Fruit fly (Drosophila melanogaster) whole organism, embryonic: ENCODE measurements around the gene RPA1.

Experiments used
- Bdp1 ChIP-seq: fragments of 200-800 bp; sonication (Bioruptor generic); optimal IDR thresholded peaks from 3 replicates; lab custom pipeline; 2016; ENCODE audit warnings: missing biosample characterization, missing genetic modification characterization
- CG10321 ChIP-seq: fragments of 200-800 bp; sonication (Bioruptor generic); IDR thresholded peaks from 2 replicates; pipeline ENCODE4 v1.3.6; 2022; ENCODE audit warnings: missing biosample characterization, missing genetic modification characterization
- CG13624 ChIP-seq: fragments of 200-800 bp; sonication (Bioruptor generic); optimal IDR thresholded peaks from 2 replicates; lab custom pipeline; 2016; ENCODE audit warnings: missing biosample characterization, missing genetic modification characterization
- CG15514 ChIP-seq: fragments of 200-800 bp; sonication (Bioruptor generic); optimal IDR thresholded peaks from 3 replicates; lab custom pipeline; 2017; ENCODE audit warnings: missing biosample characterization, missing genetic modification characterization, mild to moderate bottlenecking, moderate library complexity, missing genetic modification reagents
- CG16815 ChIP-seq: fragments of 200-800 bp; sonication (Bioruptor generic); optimal IDR thresholded peaks from 3 replicates; lab custom pipeline; 2017; ENCODE audit warnings: missing biosample characterization, mild to moderate bottlenecking, missing genetic modification characterization
- CG17385 ChIP-seq: fragments of 200-800 bp; sonication (Bioruptor generic); optimal IDR thresholded peaks from 3 replicates; lab custom pipeline; 2018; ENCODE audit warnings: missing biosample characterization, mild to moderate bottlenecking, missing genetic modification characterization
- CG2712 ChIP-seq: fragments of 200-800 bp; optimal IDR thresholded peaks from 3 replicates; lab custom pipeline; 2019; ENCODE audit warnings: missing biosample characterization, mild to moderate bottlenecking, missing genetic modification characterization, moderate library complexity
- CG3407 ChIP-seq: fragments of 200-800 bp; sonication (Bioruptor generic); optimal IDR thresholded peaks from 2 replicates; lab custom pipeline; 2018; ENCODE audit warnings: missing biosample characterization, mild to moderate bottlenecking, missing genetic modification characterization
- CG4328 ChIP-seq: fragments of 200-800 bp; sonication (Bioruptor generic); optimal IDR thresholded peaks from 3 replicates; lab custom pipeline; 2017; ENCODE audit warnings: missing biosample characterization, missing genetic modification reagents, missing genetic modification characterization
- CG4707 ChIP-seq: fragments of 200-800 bp; sonication (Bioruptor generic); optimal IDR thresholded peaks from 2 replicates; lab custom pipeline; 2018; ENCODE audit warnings: missing biosample characterization, mild to moderate bottlenecking, missing genetic modification characterization, moderate library complexity
- CG6683 ChIP-seq: fragments of 200-800 bp; sonication (Bioruptor generic); optimal IDR thresholded peaks from 2 replicates; lab custom pipeline; 2017; ENCODE audit warnings: missing biosample characterization, mild to moderate bottlenecking, missing genetic modification characterization, missing genetic modification reagents
- CG8359 ChIP-seq: fragments of 200-800 bp; sonication (Bioruptor generic); optimal IDR thresholded peaks from 2 replicates; lab custom pipeline; 2017; ENCODE audit warnings: missing biosample characterization, mild to moderate bottlenecking, missing genetic modification characterization, borderline replicate concordance
- CG8388 ChIP-seq: fragments of 200-800 bp; sonication (Bioruptor generic); optimal IDR thresholded peaks from 2 replicates; lab custom pipeline; 2019; ENCODE audit warnings: missing biosample characterization, mild to moderate bottlenecking, missing genetic modification characterization, moderate library complexity
- CG9797 ChIP-seq: fragments of 200-800 bp; sonication (Bioruptor generic); optimal IDR thresholded peaks from 3 replicates; lab custom pipeline; 2018; ENCODE audit warnings: missing biosample characterization, mild to moderate bottlenecking, missing genetic modification characterization
- CG9932 ChIP-seq: fragments of 200-800 bp; sonication (Bioruptor generic); IDR thresholded peaks from 2 replicates; pipeline ENCODE4 v1.3.6; 2022; ENCODE audit warnings: missing biosample characterization, missing genetic modification characterization
- HLH3B ChIP-seq: fragments of 200-800 bp; sonication (Bioruptor generic); IDR thresholded peaks from 2 replicates; pipeline ENCODE4 v1.3.6; 2022; ENCODE audit warnings: missing biosample characterization, missing genetic modification characterization
- HmgD ChIP-seq: fragments of 200-800 bp; sonication (Bioruptor generic); optimal IDR thresholded peaks from 3 replicates; lab custom pipeline; 2016; ENCODE audit warnings: missing biosample characterization, missing genetic modification characterization
- Hr78 ChIP-seq, 2 experiments: fragments of 200-800 bp in 1 of 2; fragments of >200 bp in 1 of 2; sonication (Bioruptor generic) in 1 of 2; optimal IDR thresholded peaks; 2 replicates each; lab custom pipeline; 2017 to 2019; ENCODE audit warnings: missing biosample characterization in 2 of 2, missing genetic modification characterization in 2 of 2, mild to moderate bottlenecking in 1 of 2, moderate library complexity in 1 of 2
- Meics ChIP-seq: fragments of 200-800 bp; sonication (Bioruptor generic); optimal IDR thresholded peaks from 2 replicates; lab custom pipeline; 2017; ENCODE audit warnings: missing biosample characterization, mild to moderate bottlenecking, missing genetic modification characterization
- Pdp1 ChIP-seq, 2 experiments: fragments of 200-800 bp; sonication (Bioruptor generic); optimal IDR thresholded peaks; 3 replicates each; lab custom pipeline; 2016; ENCODE audit warnings: missing biosample characterization in 2 of 2, missing genetic modification characterization in 2 of 2, mild to moderate bottlenecking in 1 of 2, moderate library complexity in 1 of 2
- Xbp1 ChIP-seq: fragments of 200-800 bp; sonication (Bioruptor generic); optimal IDR thresholded peaks from 3 replicates; lab custom pipeline; 2016; ENCODE audit warnings: missing biosample characterization, mild to moderate bottlenecking, missing genetic modification characterization
- ac ChIP-seq: fragments of 200-800 bp; sonication (Bioruptor generic); optimal IDR thresholded peaks from 3 replicates; lab custom pipeline; 2017; ENCODE audit warnings: missing biosample characterization, mild to moderate bottlenecking, missing genetic modification characterization
- bigmax ChIP-seq: fragments of 200-800 bp; sonication (Bioruptor generic); optimal IDR thresholded peaks from 2 replicates; lab custom pipeline; 2018; ENCODE audit warnings: missing biosample characterization, mild to moderate bottlenecking, missing genetic modification characterization
- btn ChIP-seq: fragments of 200-800 bp; sonication (Bioruptor generic); optimal IDR thresholded peaks from 2 replicates; lab custom pipeline; 2016; ENCODE audit warnings: missing biosample characterization, missing genetic modification characterization
- caup ChIP-seq: fragments of 200-800 bp; sonication (Bioruptor generic); optimal IDR thresholded peaks from 3 replicates; lab custom pipeline; 2017; ENCODE audit warnings: missing biosample characterization, mild to moderate bottlenecking, missing genetic modification characterization, moderate library complexity; ENCODE audit not compliant: severe bottlenecking
- cwo ChIP-seq: fragments of 200-800 bp; sonication (Bioruptor generic); optimal IDR thresholded peaks from 3 replicates; lab custom pipeline; 2017; ENCODE audit warnings: missing biosample characterization, missing genetic modification characterization, mild to moderate bottlenecking, moderate library complexity, missing genetic modification reagents
- dan ChIP-seq: fragments of 200-800 bp; sonication (Bioruptor generic); IDR thresholded peaks from 2 replicates; pipeline ENCODE4 v1.3.6; 2022; ENCODE audit warnings: missing biosample characterization, missing genetic modification characterization
- danr ChIP-seq: fragments of 200-800 bp; sonication (Bioruptor generic); IDR thresholded peaks from 2 replicates; pipeline ENCODE4 v1.3.6; 2022; ENCODE audit warnings: missing biosample characterization, missing genetic modification characterization
- dati ChIP-seq: fragments of 200-800 bp; sonication (Bioruptor generic); IDR thresholded peaks from 2 replicates; pipeline ENCODE4 v1.3.6; 2022; ENCODE audit warnings: missing biosample characterization, missing genetic modification characterization
- fd102C ChIP-seq: fragments of 200-800 bp; sonication (Bioruptor generic); optimal IDR thresholded peaks from 2 replicates; lab custom pipeline; 2018; ENCODE audit warnings: missing biosample characterization, mild to moderate bottlenecking, missing genetic modification characterization, moderate library complexity
- fd96Cb ChIP-seq: fragments of 200-800 bp; sonication (Bioruptor generic); optimal IDR thresholded peaks from 2 replicates; lab custom pipeline; 2018; ENCODE audit warnings: missing biosample characterization, mild to moderate bottlenecking, missing genetic modification characterization, moderate library complexity
- ind ChIP-seq: fragments of 200-800 bp; sonication (Bioruptor generic); optimal IDR thresholded peaks from 3 replicates; lab custom pipeline; 2016; ENCODE audit warnings: missing biosample characterization, missing genetic modification characterization
- jing ChIP-seq: fragments of 200-800 bp; sonication (Bioruptor generic); optimal IDR thresholded peaks from 2 replicates; lab custom pipeline; 2018; ENCODE audit warnings: missing biosample characterization, mild to moderate bottlenecking, missing genetic modification characterization
- onecut ChIP-seq: fragments of 200-800 bp; sonication (Bioruptor generic); IDR thresholded peaks from 2 replicates; pipeline ENCODE4 v1.3.6; 2022; ENCODE audit warnings: missing biosample characterization, missing genetic modification characterization
- org-1 ChIP-seq: fragments of 200-800 bp; sonication (Bioruptor generic); optimal IDR thresholded peaks from 2 replicates; lab custom pipeline; 2017; ENCODE audit warnings: missing biosample characterization, missing genetic modification characterization
- prd ChIP-seq, 3 experiments: fragments of >200 bp in 2 of 3; fragments of 200-800 bp in 1 of 3; sonication (Bioruptor generic) in 1 of 3; optimal IDR thresholded peaks in 2 of 3; IDR thresholded peaks in 1 of 3; 2 replicates in 2 of 3; 3 replicates in 1 of 3; pipeline versions ENCODE4 v1.3.6 to Lab custom; 2017 to 2022; ENCODE audit warnings: missing biosample characterization in 1 of 3, missing genetic modification characterization in 1 of 3
- row ChIP-seq: fragments of 200-800 bp; sonication (Bioruptor generic); IDR thresholded peaks from 3 replicates; pipeline ENCODE4 v1.3.6; 2022; ENCODE audit warnings: missing biosample characterization, missing genetic modification characterization
- sob ChIP-seq: fragments of 200-800 bp; sonication (Bioruptor generic); IDR thresholded peaks from 2 replicates; pipeline ENCODE4 v1.3.6; 2022; ENCODE audit warnings: missing biosample characterization, missing genetic modification characterization
- sr ChIP-seq: fragments of 200-800 bp; sonication (Bioruptor generic); IDR thresholded peaks from 3 replicates; pipeline ENCODE4 v1.3.6; 2022; ENCODE audit warnings: missing biosample characterization, missing genetic modification characterization
- sug ChIP-seq: fragments of 200-800 bp; optimal IDR thresholded peaks from 2 replicates; lab custom pipeline; 2019; ENCODE audit warnings: missing biosample characterization, mild to moderate bottlenecking, missing genetic modification characterization, moderate library complexity
- ttk ChIP-seq: fragments of 200-800 bp; sonication (Bioruptor generic); IDR thresholded peaks from 2 replicates; pipeline ENCODE4 v2.1.2; 2022; ENCODE audit warnings: missing biosample characterization, missing genetic modification characterization
- tx ChIP-seq: fragments of 200-800 bp; sonication (Bioruptor generic); optimal IDR thresholded peaks from 2 replicates; lab custom pipeline; 2016; ENCODE audit warnings: missing biosample characterization, missing genetic modification characterization

RPA1 gene

DNA sequence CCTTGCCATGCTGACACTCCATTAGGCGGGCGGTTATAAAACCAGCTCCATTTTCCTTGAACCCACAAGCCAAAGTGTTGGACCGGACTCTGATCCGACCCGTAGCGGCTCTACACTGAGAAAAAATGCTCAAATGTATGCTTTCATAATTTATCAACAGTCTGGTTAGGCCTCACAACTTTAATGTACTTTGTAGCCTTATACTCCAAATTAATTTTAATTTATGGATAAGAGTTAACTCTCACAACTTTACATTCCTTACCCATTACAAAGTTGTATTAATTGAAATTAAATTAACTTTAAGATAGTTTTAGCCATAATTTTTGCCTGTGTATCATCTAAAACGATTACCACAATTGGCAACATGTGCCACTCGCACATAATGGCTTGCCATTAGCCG is 8.2 kb downstream of the RPA1 start (continued):
- TF ChIP-seq HLH3B (GFP tag; lab: Robert Waterston, UW) = 0 out of 2 replicates have a peak, but pooled peaks have one; percentile 25
- TF ChIP-seq CG16815 (GFP tag; lab: Kevin White, UChicago) = no peak
- TF ChIP-seq CG3407 (GFP tag; lab: Kevin White, UChicago) = no peak
- peak; percentile 12 for TF ChIP-seq CG2712
- peak; percentile 27 for TF ChIP-seq fd96Cb (tag; lab: Kevin White, UChicago)
- TF ChIP-seq CG8388 (GFP tag; lab: Kevin White, UChicago) = peak; percentile 7
- TF ChIP-seq prd (optimal IDR thresholded peaks at IDR 0.05; lab: Kevin White, UChicago) = no peak
- TF ChIP-seq prd (GFP tag; IDR thresholded peaks at IDR 0.05; lab: Robert Waterston, UW) = no peak
- no peak for TF ChIP-seq jing (GFP tag; lab: Kevin White, UChicago)
- no peak for TF ChIP-seq Bdp1 (GFP tag; lab: Kevin White, UChicago)
- TF ChIP-seq btn (GFP tag; lab: Kevin White, UChicago) = no peak
- peak; percentile 27 for TF ChIP-seq CG13624
- no peak for TF ChIP-seq CG8359
- TF ChIP-seq dati = no peak
- TF ChIP-seq cwo (GFP tag; lab: Kevin White, UChicago) = peak; percentile 41
- TF ChIP-seq fd102C (GFP tag; lab: Kevin White, UChicago) = no peak
- TF ChIP-seq CG10321 = no peak
- no peak for TF ChIP-seq ttk (GFP tag; lab: Robert Waterston, UW)
- TF ChIP-seq CG17385 (GFP tag; lab: Kevin White, UChicago) = peak; percentile 25
- peak; percentile 9 for TF ChIP-seq Xbp1 (GFP tag; lab: Kevin White, UChicago)
- peak; percentile 31 for TF ChIP-seq caup
- TF ChIP-seq ind (GFP tag; lab: Kevin White, UChicago) = peak; percentile 36
- peak; percentile 37; the same call in 2 of the 3 replicates for TF ChIP-seq row (GFP tag; lab: Robert Waterston, UW)
- peak; percentile 51 for TF ChIP-seq Meics
- no peak for TF ChIP-seq CG9797 (GFP tag; lab: Kevin White, UChicago)
- TF ChIP-seq sr = no peak
- no peak for TF ChIP-seq ac (GFP tag; lab: Kevin White, UChicago)
- no peak for TF ChIP-seq CG4328 (GFP tag; lab: Kevin White, UChicago)
- TF ChIP-seq CG6683 (GFP tag; lab: Kevin White, UChicago) = no peak
- TF ChIP-seq tx (GFP tag; lab: Kevin White, UChicago) = no peak
- no peak for TF ChIP-seq HmgD (GFP tag; lab: Kevin White, UChicago)
- no peak for TF ChIP-seq CG4707
- no peak for TF ChIP-seq sob (GFP tag; lab: Robert Waterston, UW)
- no peak for TF ChIP-seq dan (GFP tag; lab: Robert Waterston, UW)
- TF ChIP-seq danr = no peak
- no peak for TF ChIP-seq CG15514 (GFP tag; lab: Kevin White, UChicago)
- no peak for TF ChIP-seq onecut (GFP tag; lab: Robert Waterston, UW)
- peak in 1 of 2 experiments; percentile 21 for TF ChIP-seq Pdp1 (GFP tag; optimal IDR thresholded peaks at IDR 0.05; lab: Kevin White, UChicago)
- no peak for TF ChIP-seq bigmax (GFP tag; lab: Kevin White, UChicago)
- peak; percentile 17; the same call in 1 of the 2 replicates for TF ChIP-seq CG9932
- TF ChIP-seq org-1 (GFP tag; lab: Kevin White, UChicago) = peak; percentile 11
- no peak for TF ChIP-seq Hr78 (GFP tag; optimal IDR thresholded peaks at IDR 0.05; lab: Kevin White, UChicago)
- no peak for TF ChIP-seq sug (tag; lab: Kevin White, UChicago)
